Fruit fly (Drosophila melanogaster): Measurements from ENCODE around the gene CG14435.

The CG14435 gene

DNA sequence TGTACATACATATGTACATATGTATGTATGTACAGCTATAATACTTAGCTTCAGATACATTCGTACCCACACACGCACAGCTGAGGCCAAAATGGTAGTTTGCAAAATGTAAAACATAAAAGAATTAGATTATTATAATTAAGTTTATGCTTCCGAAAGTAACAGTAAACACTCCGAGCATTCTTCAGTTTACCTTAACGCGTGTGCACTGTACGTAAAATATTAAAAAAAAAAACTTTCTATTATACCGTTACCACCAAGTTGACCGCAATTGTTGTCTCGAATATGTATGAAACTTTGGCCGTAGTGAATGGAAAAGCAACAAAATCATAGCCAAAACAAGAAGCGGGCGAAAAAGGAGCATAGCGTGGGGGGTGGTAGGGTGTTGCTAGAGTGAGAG, 10.8 kb upstream of the CG14435 start (continued):
- TF ChIP-seq BEAF-32 (GFP tag; optimal IDR thresholded peaks at IDR 0.05) (no peak), CG31365 (tag; optimal IDR thresholded peaks at IDR 0.05) (peak; percentile 21), CG1529 (GFP tag; optimal IDR thresholded peaks at IDR 0.05) (peak; percentile 71), CG8924 (tag; optimal IDR thresholded peaks at IDR 0.05) (peak; percentile 80), gro (GFP tag; optimal IDR thresholded peaks at IDR 0.05) (peak; percentile 63), hth (optimal IDR thresholded peaks at IDR 0.05) (no peak), CG6813 (GFP tag; optimal IDR thresholded peaks at IDR 0.05) (peak; percentile 78), CG3065 (GFP tag; optimal IDR thresholded peaks at IDR 0.05) (no peak), Dref (GFP tag; IDR thresholded peaks at IDR 0.05) (no peak), Hsf (GFP tag; optimal IDR thresholded peaks at IDR 0.05) (peak; percentile 76), YL-1 (GFP tag; optimal IDR thresholded peaks at IDR 0.05) (no peak), CG4707 (GFP tag; optimal IDR thresholded peaks at IDR 0.05) (peak; percentile 73), bowl (GFP tag; IDR thresholded peaks at IDR 0.05) (no peak), Camta (GFP tag; optimal IDR thresholded peaks at IDR 0.05) (peak; percentile 22), CG30020 (tag; optimal IDR thresholded peaks at IDR 0.05) (peak; percentile 1), dm (GFP tag; optimal IDR thresholded peaks at IDR 0.05) (peak; percentile 40), CG10543 (GFP tag; optimal IDR thresholded peaks at IDR 0.05) (peak; percentile 43), CG14965 (GFP tag; optimal IDR thresholded peaks at IDR 0.05; ENCODE audit: borderline replicate concordance) (no peak), dan (GFP tag; IDR thresholded peaks at IDR 0.05) (no peak), CG9437 (GFP tag; optimal IDR thresholded peaks at IDR 0.05) (peak; percentile 74), Elba2 (GFP tag; optimal IDR thresholded peaks at IDR 0.05) (no peak), CG8089 (GFP tag; optimal IDR thresholded peaks at IDR 0.05) (peak; percentile 43), CG15696 (tag; optimal IDR thresholded peaks at IDR 0.05) (peak; percentile 13), CG10565 (GFP tag; optimal IDR thresholded peaks at IDR 0.05) (peak; percentile 28), seq (GFP tag; IDR thresholded peaks at IDR 0.05) (peak; percentile 65), pfk (GFP tag; optimal IDR thresholded peaks at IDR 0.05) (no peak), Taf1 (GFP tag; IDR thresholded peaks at IDR 0.05) (peak; percentile 7; the same call in 1 of the 2 replicates), CG9215 (GFP tag; IDR thresholded peaks at IDR 0.05) (peak; percentile 40; the same call in 1 of the 2 replicates), Hr3 (GFP tag; optimal IDR thresholded peaks at IDR 0.05) (peak; percentile 69), slou (GFP tag; optimal IDR thresholded peaks at IDR 0.05) (peak; percentile 44), dmrt11E (tag; optimal IDR thresholded peaks at IDR 0.05) (peak; percentile 73), CG17186 (GFP tag; optimal IDR thresholded peaks at IDR 0.05) (no peak), phol (tag; optimal IDR thresholded peaks at IDR 0.05) (peak; percentile 83), CG11398 (GFP tag; optimal IDR thresholded peaks at IDR 0.05) (no peak), ac (GFP tag; optimal IDR thresholded peaks at IDR 0.05) (peak; percentile 21), Ets65A (GFP tag) (peak; percentile 94), Fer3 (tag; optimal IDR thresholded peaks at IDR 0.05) (peak; percentile 83), sens (GFP tag) (peak; percentile 95), Asciz (GFP tag; optimal IDR thresholded peaks at IDR 0.05) (peak; percentile 80), HLHmδ (GFP tag; optimal IDR thresholded peaks at IDR 0.05) (no peak), Bdp1 (GFP tag; optimal IDR thresholded peaks at IDR 0.05) (peak; percentile 7), stc (GFP tag; IDR thresholded peaks at IDR 0.05) (peak; percentile 79), CG2199 (GFP tag; IDR thresholded peaks at IDR 0.05) (0 out of 3 replicates have a peak, but pooled peaks have one; percentile 78), CG7745 (tag; optimal IDR thresholded peaks at IDR 0.05) (no peak), CG1792 (GFP tag; optimal IDR thresholded peaks at IDR 0.05) (no peak), abd-A (tag; optimal IDR thresholded peaks at IDR 0.05) (no peak), eve (GFP tag; optimal IDR thresholded peaks at IDR 0.05) (no peak), CG6689 (GFP tag; IDR thresholded peaks at IDR 0.05) (peak; percentile 81), CkIIα-i1 (GFP tag; IDR thresholded peaks at IDR 0.05) (no peak), CG10321 (GFP tag; IDR thresholded peaks at IDR 0.05) (0 out of 2 replicates have a peak, but pooled peaks have one; percentile 32), bbx (GFP tag; IDR thresholded peaks at IDR 0.05; ENCODE audit: partially characterized antibody) (no peak), oc (tag; optimal IDR thresholded peaks at IDR 0.05) (peak; percentile 78)

Data from whole organism, embryonic.